Worm (Caenorhabditis elegans) whole organism, L4/young adult: Measurements from ENCODE around the gene rbr-2.
"Not testable (repeated sequence)": the region's sequence is repeated elsewhere in the genome, so short reads cannot be mapped to it uniquely, and the experiment has no call there.

Source experiments
- W03F9.2 ChIP-seq: fragments of 150-350 bp; optimal IDR thresholded peaks from 2 replicates; lab custom pipeline; 2014; ENCODE audit warnings: missing biosample characterization, missing genetic modification characterization
- dao-5 ChIP-seq: sonication (generic microtip); optimal IDR thresholded peaks from 2 replicates; lab custom pipeline; 2016; ENCODE audit warnings: missing genotype, missing genetic modification characterization, moderate library complexity, missing compliant biosample characterization
- him-1 ChIP-seq: sonication (generic microtip); optimal IDR thresholded peaks from 2 replicates; lab custom pipeline; 2016; ENCODE audit warnings: missing genotype, missing genetic modification reagents, missing genetic modification characterization, missing compliant biosample characterization

rbr-2 gene

ce11 chrIV:10934786-10935185 is 14.9 kb downstream of the rbr-2 start:
- no peak for TF ChIP-seq him-1 (tag; lab: Kevin White, UChicago)
- no peak for TF ChIP-seq W03F9.2
- no peak for TF ChIP-seq dao-5

ce11 chrIV:10935336-10935735 is 15.5 kb downstream of the rbr-2 start:
- peak; percentile 70 for TF ChIP-seq him-1 (tag; lab: Kevin White, UChicago)
- TF ChIP-seq dao-5: no peak
- peak; percentile 81 for TF ChIP-seq W03F9.2

- TF ChIP-seq him-1 (tag; lab: Kevin White, UChicago) (peak; percentile 38), dao-5 (peak; percentile 4), W03F9.2 (peak; percentile 83)
Observed at ce11 chrIV:10935853-10936491, 16.1 kb downstream of the rbr-2 start, which contains the start of gene lgg-2. TSS of gene lgg-2 (minus strand) at chrIV:10935903.

ce11 chrIV:10936906-10937540 is 17.2 kb downstream of the rbr-2 start, which contains the start of gene fic-1:
TSS of gene fic-1 (plus strand) at chrIV:10937454.
- TF ChIP-seq dao-5 (no peak), W03F9.2 (peak; percentile 80)

- TF ChIP-seq dao-5 (no peak), him-1 (tag; lab: Kevin White, UChicago) (no peak), W03F9.2 (no peak)
Observed at ce11 chrIV:10948797-10949196, 28.9 kb downstream of the rbr-2 start, which contains the start of gene Y69E1A.1. TSS of gene Y69E1A.1 (minus strand) at chrIV:10948897.

ce11 chrIV:10949510-10949909 is 29.6 kb downstream of the rbr-2 start, which contains the start of gene nsph-3.1:
TSS of gene nsph-3.1 (plus strand) at chrIV:10949810.
- TF ChIP-seq him-1 (tag; lab: Kevin White, UChicago) (no peak), W03F9.2 (no peak), dao-5 (no peak)

- TF ChIP-seq dao-5 (no peak), W03F9.2 (no peak), him-1 (tag; lab: Kevin White, UChicago) (no peak)
Observed at ce11 chrIV:10950363-10951214, 30.7 kb downstream of the rbr-2 start.

ce11 chrIV:10951997-10952396 is 32.1 kb downstream of the rbr-2 start, which contains the start of gene Y69E1A.3:
TSS of gene Y69E1A.3 (plus strand) at chrIV:10952297.
- no peak for TF ChIP-seq W03F9.2
- no peak for TF ChIP-seq dao-5
- no peak for TF ChIP-seq him-1 (tag; lab: Kevin White, UChicago)

ce11 chrIV:10954955-10955354 is 35.1 kb downstream of the rbr-2 start, which contains the start of gene Y69E1A.4:
TSS of gene Y69E1A.4 (plus strand) at chrIV:10955255.
- TF ChIP-seq W03F9.2; him-1 (tag; lab: Kevin White, UChicago); dao-5: not testable (repeated sequence)

ce11 chrIV:10957583-10958229 is 37.8 kb downstream of the rbr-2 start, which contains the start of gene Y69E1A.5:
TSS of gene Y69E1A.5 (minus strand) at chrIV:10957655.
- TF ChIP-seq dao-5: no peak
- TF ChIP-seq W03F9.2: no peak
- TF ChIP-seq him-1 (tag; lab: Kevin White, UChicago): no peak

ce11 chrIV:10958230-10958588 is 38.3 kb downstream of the rbr-2 start, which contains the start of gene sri-19:
TSS of gene sri-19 (plus strand) at chrIV:10958372.
- TF ChIP-seq him-1 (tag; lab: Kevin White, UChicago) (no peak), W03F9.2 (no peak), dao-5 (no peak)

- no peak for TF ChIP-seq him-1 (tag; lab: Kevin White, UChicago)
- no peak for TF ChIP-seq dao-5
- no peak for TF ChIP-seq W03F9.2
Observed at ce11 chrIV:10964688-10965087, 44.8 kb downstream of the rbr-2 start.

ce11 chrIV:10966359-10966758 is 46.5 kb downstream of the rbr-2 start, which contains the start of the genes aqp-3 and Y69E1A.8:
TSS of gene aqp-3 (minus strand) at chrIV:10966459.
TSS of gene Y69E1A.8 (plus strand) at chrIV:10966604.
- no peak for TF ChIP-seq dao-5
- TF ChIP-seq him-1 (tag; lab: Kevin White, UChicago): no peak
- TF ChIP-seq W03F9.2: no peak

- TF ChIP-seq W03F9.2 (no peak), him-1 (tag; lab: Kevin White, UChicago) (no peak), dao-5 (no peak)
Observed at ce11 chrIV:10970333-10970732, 50.5 kb downstream of the rbr-2 start.
